Fruit fly (Drosophila melanogaster) S2 (cell line): ENCODE data around the gene Rpt6.

Experiments used
- CG8478 ChIP-seq: fragments of >200 bp; optimal IDR thresholded peaks from 2 replicates; lab custom pipeline; 2018
- CTCF ChIP-seq, 2 experiments: fragments of >200 bp; optimal IDR thresholded peaks; 2 replicates each; lab custom pipeline; 2018

Rpt6 gene

dm6 chrX:21333135-21333534 is 17.3 kb downstream of the Rpt6 start:
- no peak for TF ChIP-seq CG8478 (lab: Kevin White, UChicago)
- TF ChIP-seq CTCF (optimal IDR thresholded peaks at IDR 0.05; lab: Kevin White, UChicago), result no peak

dm6 chrX:21334522-21335104 is 18.8 kb downstream of the Rpt6 start:
- TF ChIP-seq CTCF (optimal IDR thresholded peaks at IDR 0.05; lab: Kevin White, UChicago) (no peak), CG8478 (lab: Kevin White, UChicago) (no peak)

DNA sequence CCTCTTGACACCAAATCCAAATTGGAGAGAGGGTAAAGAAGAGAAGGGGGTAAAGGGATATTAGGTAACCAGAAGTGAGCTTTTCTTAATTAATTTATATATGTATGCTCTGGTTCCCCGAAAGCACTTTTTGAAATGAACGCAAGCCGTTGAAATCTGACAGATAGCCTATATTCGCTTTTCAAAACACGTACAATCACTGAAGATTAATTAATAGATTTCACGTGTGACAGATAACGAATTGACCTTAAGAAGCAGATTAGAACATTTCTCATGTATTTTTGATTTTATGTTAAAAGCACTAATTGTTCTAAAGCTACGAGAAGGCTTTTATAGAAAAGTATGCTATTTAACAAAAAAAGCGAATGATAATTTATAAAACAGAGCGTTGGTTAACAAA is 21.2 kb downstream of the Rpt6 start:
- no peak for TF ChIP-seq CG8478 (lab: Kevin White, UChicago)
- TF ChIP-seq CTCF (optimal IDR thresholded peaks at IDR 0.05; lab: Kevin White, UChicago), result no peak

DNA sequence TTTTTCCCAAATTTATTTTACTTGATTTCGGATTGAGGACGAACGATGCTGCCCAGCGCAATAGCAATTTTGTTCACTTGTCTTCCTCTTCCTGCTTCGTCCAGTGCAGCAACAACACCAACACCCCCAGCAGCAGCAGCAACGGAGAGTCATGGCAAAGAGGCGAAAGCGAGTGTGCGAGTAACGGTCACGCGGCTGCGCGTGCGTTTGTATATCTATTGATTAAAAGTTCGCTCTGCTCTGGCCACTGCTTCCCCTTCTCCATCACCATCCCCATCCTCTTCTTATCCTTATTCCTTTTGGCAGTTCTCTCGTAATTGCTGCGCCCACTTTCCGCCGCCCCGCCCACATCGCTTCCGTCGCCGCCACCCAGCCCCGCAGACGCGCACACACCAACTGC is 22.3 kb downstream of the Rpt6 start:
- TF ChIP-seq CG8478 (lab: Kevin White, UChicago) (no peak), CTCF (optimal IDR thresholded peaks at IDR 0.05; lab: Kevin White, UChicago) (no peak)

- TF ChIP-seq CTCF (optimal IDR thresholded peaks at IDR 0.05; lab: Kevin White, UChicago), result peak in 1 of 2 experiments; percentile 25
- no peak for TF ChIP-seq CG8478 (lab: Kevin White, UChicago)
These were observed 23.7 kb downstream of the Rpt6 start, which contains the start of the genes tty and fliI for dm6 chrX:21339476-21339931. Gene tty, minus strand, starts transcription at chrX:21339676. Gene fliI, plus strand, starts transcription at chrX:21339741.

dm6 chrX:21345036-21345500 is 29.2 kb downstream of the Rpt6 start, which contains the start of gene dod:
Gene dod, plus strand, starts transcription at chrX:21345358.
- TF ChIP-seq CG8478 (lab: Kevin White, UChicago) (no peak), CTCF (optimal IDR thresholded peaks at IDR 0.05; lab: Kevin White, UChicago) (peak; percentile 46 to 61)

DNA sequence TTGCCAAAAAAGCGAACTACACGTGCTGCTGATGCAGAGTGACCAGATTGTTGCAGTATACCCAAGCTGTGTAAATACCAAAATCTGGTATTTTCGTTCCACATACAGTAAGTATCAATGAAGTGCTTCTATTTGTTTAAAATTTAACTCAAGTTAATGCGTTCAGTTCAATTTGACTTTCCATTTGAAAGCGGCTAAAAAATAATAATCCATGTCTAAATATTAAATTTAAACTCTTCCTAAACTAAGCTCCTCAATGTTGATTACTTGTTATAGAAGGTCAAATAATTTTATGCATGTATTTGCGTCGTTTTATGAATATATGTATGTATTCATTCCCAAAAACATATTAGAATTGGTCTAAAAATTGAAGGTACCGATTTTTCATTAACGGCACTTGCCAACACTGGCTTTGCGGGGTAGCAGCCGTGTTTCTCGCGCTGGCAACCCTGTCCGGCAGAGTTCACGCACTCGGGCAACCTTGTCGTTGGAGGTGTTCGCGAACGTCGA is 34.0 kb downstream of the Rpt6 start, which contains the start of the genes peng and sol:
Gene peng (minus strand): TSS at position 44 of the 510 bp plus-strand sequence.
Gene sol (plus strand): TSS at position 481 of the 510 bp plus-strand sequence.
- TF ChIP-seq CG8478 (lab: Kevin White, UChicago) (no peak), CTCF (optimal IDR thresholded peaks at IDR 0.05; lab: Kevin White, UChicago) (no peak)

DNA sequence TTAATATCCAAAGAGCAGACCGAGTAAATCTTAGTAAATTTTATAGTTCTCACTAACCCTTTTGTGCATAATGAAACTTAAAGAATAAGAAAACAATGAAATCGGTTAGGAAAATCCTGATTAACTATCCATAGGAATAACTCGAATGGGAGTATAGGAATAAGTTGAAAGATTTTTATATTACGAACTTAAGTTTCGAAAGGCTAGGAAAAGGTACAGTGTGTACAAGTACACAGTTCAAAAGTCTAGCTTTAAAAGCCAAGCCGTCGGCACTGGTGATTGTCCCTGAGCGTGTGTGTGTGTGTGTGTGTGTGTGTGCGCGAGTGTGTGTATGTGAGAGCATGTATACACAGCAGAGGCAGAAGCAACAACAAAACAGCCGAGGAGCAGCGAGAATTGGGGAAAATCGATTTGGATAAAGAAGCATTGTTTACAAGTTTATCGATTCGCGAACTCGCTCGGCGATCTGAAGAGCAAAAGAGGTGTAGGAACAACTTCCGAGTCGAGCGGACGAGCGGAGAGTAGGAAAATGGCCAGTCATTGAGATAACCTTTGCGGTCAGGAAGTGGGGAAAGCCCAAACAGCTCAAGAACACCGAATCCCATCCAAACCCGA is 35.5 kb downstream of the Rpt6 start:
- TF ChIP-seq CG8478 (lab: Kevin White, UChicago) (no peak), CTCF (optimal IDR thresholded peaks at IDR 0.05; lab: Kevin White, UChicago) (no peak)

- TF ChIP-seq CTCF (optimal IDR thresholded peaks at IDR 0.05; lab: Kevin White, UChicago) (no peak), CG8478 (lab: Kevin White, UChicago) (no peak)
These were observed 37.7 kb downstream of the Rpt6 start for dm6 chrX:21353541-21353940.

dm6 chrX:21357810-21358671 is 42.2 kb downstream of the Rpt6 start, which contains the start of gene Septin1:
Gene Septin1, plus strand, starts transcription at chrX:21358286.
- TF ChIP-seq CTCF (optimal IDR thresholded peaks at IDR 0.05; lab: Kevin White, UChicago), result peak; percentile 52 to 86
- TF ChIP-seq CG8478 (lab: Kevin White, UChicago), result no peak

- peak; percentile 91 to 95 for TF ChIP-seq CTCF (optimal IDR thresholded peaks at IDR 0.05; lab: Kevin White, UChicago)
- no peak for TF ChIP-seq CG8478 (lab: Kevin White, UChicago)
These were observed 47.0 kb downstream of the Rpt6 start, which contains the start of the genes bbx and waw for dm6 chrX:21362878-21363277. Gene bbx, plus strand, starts transcription at chrX:21363028. Gene waw, plus strand, starts transcription at chrX:21363028.

dm6 chrX:21365421-21365820 is 49.6 kb downstream of the Rpt6 start:
- TF ChIP-seq CG8478 (lab: Kevin White, UChicago) (no peak), CTCF (optimal IDR thresholded peaks at IDR 0.05; lab: Kevin White, UChicago) (no peak)

- TF ChIP-seq CTCF (optimal IDR thresholded peaks at IDR 0.05; lab: Kevin White, UChicago) (no peak), CG8478 (lab: Kevin White, UChicago) (no peak)
These were observed 50.6 kb downstream of the Rpt6 start for dm6 chrX:21366311-21366990.
